Worm (Caenorhabditis elegans): ENCODE measurements around the gene col-10.
A peak's percentile ranks its signal among the peaks of the same experiment; 100 is the strongest.

Gene col-10

DNA sequence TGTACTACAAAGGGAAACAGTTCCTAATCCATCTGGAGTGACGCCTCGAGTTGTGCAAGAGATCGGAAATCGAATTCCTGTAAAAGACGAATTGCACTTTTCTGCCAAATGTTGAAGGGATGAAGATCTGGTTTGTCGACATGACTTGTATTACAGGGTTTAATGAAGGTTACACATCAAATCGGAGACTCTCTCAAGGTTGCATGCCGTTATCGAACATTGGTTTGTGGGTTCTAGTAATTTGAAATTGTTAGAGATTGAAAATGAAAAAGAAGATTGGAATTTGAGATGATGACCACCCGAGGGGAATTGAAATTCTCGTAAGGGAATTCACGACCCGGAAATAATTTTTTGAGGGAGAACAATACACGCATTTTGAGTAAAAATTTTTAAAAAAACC lies 1.2 kb upstream of the col-10 start:
- TF ChIP-seq spr-1 (tag; optimal IDR thresholded peaks at IDR 0.05): no peak
- no peak for TF ChIP-seq pqm-1 (tag; optimal IDR thresholded peaks at IDR 0.05)
- peak; percentile 22 for TF ChIP-seq aha-1 (tag)
- TF ChIP-seq nhr-48 (tag; optimal IDR thresholded peaks at IDR 0.05): no peak
- TF ChIP-seq daf-12 (tag; optimal IDR thresholded peaks at IDR 0.05): no peak
- no peak for TF ChIP-seq daf-19 (GFP tag; conservative IDR thresholded peaks at IDR 0.05)
- no peak for TF ChIP-seq hlh-30 (tag; optimal IDR thresholded peaks at IDR 0.05; ENCODE audit: insufficient read depth)
- TF ChIP-seq gei-8 (GFP tag; optimal IDR thresholded peaks at IDR 0.05): no peak
- peak; percentile 19 for TF ChIP-seq nhr-28 (tag; optimal IDR thresholded peaks at IDR 0.05)
- TF ChIP-seq jun-1 (tag; optimal IDR thresholded peaks at IDR 0.05): no peak
- no peak for TF ChIP-seq F44E2.7 (GFP tag; IDR thresholded peaks at IDR 0.05)
- TF ChIP-seq ama-1 (optimal IDR thresholded peaks at IDR 0.05): no peak
- TF ChIP-seq ceh-28 (tag; optimal IDR thresholded peaks at IDR 0.05): no peak
- no peak for TF ChIP-seq mes-2 (tag; optimal IDR thresholded peaks at IDR 0.05; ENCODE audit: poor library complexity, severe bottlenecking)
- TF ChIP-seq lim-7 (GFP tag; IDR thresholded peaks at IDR 0.05): no peak
- TF ChIP-seq unc-62 (GFP tag; optimal IDR thresholded peaks at IDR 0.05 in 1 of 2): peak in 1 of 2 experiments; percentile 89
- no peak for TF ChIP-seq unc-62 (tag; optimal IDR thresholded peaks at IDR 0.05)
- TF ChIP-seq lin-15B (tag; optimal IDR thresholded peaks at IDR 0.05): no peak
- TF ChIP-seq T20F7.1 (GFP tag; optimal IDR thresholded peaks at IDR 0.05): no peak
- peak; percentile 13 for TF ChIP-seq nhr-25 (tag; optimal IDR thresholded peaks at IDR 0.05; ENCODE audit: borderline replicate concordance, insufficient read depth)
- no peak for TF ChIP-seq hlh-11 (tag; optimal IDR thresholded peaks at IDR 0.05)

DNA sequence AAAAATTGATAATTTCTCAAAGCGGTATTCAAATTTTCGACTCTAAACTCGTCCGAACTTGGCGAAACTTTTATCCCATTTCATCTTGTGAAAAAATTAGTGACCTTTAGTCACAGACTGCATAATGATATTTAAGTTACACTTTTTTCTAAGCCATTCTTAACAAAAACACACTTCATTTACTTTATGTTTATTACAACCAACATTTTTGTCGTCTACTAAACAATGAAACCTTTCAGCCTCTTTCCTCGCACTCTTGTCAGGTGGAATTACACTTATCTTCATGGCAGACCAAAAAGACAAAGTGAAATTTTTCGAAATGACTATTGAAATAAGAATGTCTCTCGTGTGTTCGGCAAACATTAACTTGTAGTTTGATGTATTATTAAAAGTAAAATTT lies 1.2 kb downstream of the col-10 start:
- TF ChIP-seq Y48G9A.11 (GFP tag; IDR thresholded peaks at IDR 0.05) (no peak), egl-43 (GFP tag; IDR thresholded peaks at IDR 0.05) (no peak), saeg-2 (GFP tag; IDR thresholded peaks at IDR 0.05) (no peak), mes-2 (tag; optimal IDR thresholded peaks at IDR 0.05; ENCODE audit: poor library complexity, severe bottlenecking) (peak; percentile 35), mep-1 (tag; optimal IDR thresholded peaks at IDR 0.05) (peak; percentile 39), lin-39 (tag; optimal IDR thresholded peaks at IDR 0.05) (no peak), ztf-11 (tag; optimal IDR thresholded peaks at IDR 0.05) (no peak), ama-1 (optimal IDR thresholded peaks at IDR 0.05) (peak; percentile 98), nhr-48 (tag; optimal IDR thresholded peaks at IDR 0.05) (no peak), lim-7 (GFP tag; IDR thresholded peaks at IDR 0.05) (no peak), unc-62 (GFP tag; optimal IDR thresholded peaks at IDR 0.05 in 1 of 2) (peak in 1 of 2 experiments; percentile 24), unc-62 (tag; optimal IDR thresholded peaks at IDR 0.05) (no peak), attf-4 (tag; optimal IDR thresholded peaks at IDR 0.05) (no peak), lin-15B (tag; optimal IDR thresholded peaks at IDR 0.05) (no peak), nhr-111 (GFP tag; optimal IDR thresholded peaks at IDR 0.05) (no peak), F10B5.3 (tag; optimal IDR thresholded peaks at IDR 0.05) (no peak), ZK337.2 (GFP tag; IDR thresholded peaks at IDR 0.05) (no peak), duxl-1 (tag; optimal IDR thresholded peaks at IDR 0.05; ENCODE audit: poor library complexity) (no peak), Y105C5A.15 (GFP tag; IDR thresholded peaks at IDR 0.05) (no peak), lir-3 (tag; optimal IDR thresholded peaks at IDR 0.05) (no peak), madf-9 (GFP tag; conservative IDR thresholded peaks at IDR 0.05) (no peak), sdz-12 (GFP tag; optimal IDR thresholded peaks at IDR 0.05) (no peak), nhr-10 (tag; optimal IDR thresholded peaks at IDR 0.05) (no peak), unc-130 (GFP tag; optimal IDR thresholded peaks at IDR 0.05) (no peak), dpl-1 (GFP tag; optimal IDR thresholded peaks at IDR 0.05) (no peak), T26A8.4 (GFP tag; IDR thresholded peaks at IDR 0.05) (0 out of 2 replicates have a peak, but pooled peaks have one; percentile 52), aly-2 (tag; optimal IDR thresholded peaks at IDR 0.05) (no peak), lin-38 (GFP tag; IDR thresholded peaks at IDR 0.05) (no peak), ceh-82 (tag; optimal IDR thresholded peaks at IDR 0.05) (no peak)
